Fruit fly (Drosophila melanogaster): Measurements from ENCODE around the gene Ada2b.

Gene Ada2b

DNA sequence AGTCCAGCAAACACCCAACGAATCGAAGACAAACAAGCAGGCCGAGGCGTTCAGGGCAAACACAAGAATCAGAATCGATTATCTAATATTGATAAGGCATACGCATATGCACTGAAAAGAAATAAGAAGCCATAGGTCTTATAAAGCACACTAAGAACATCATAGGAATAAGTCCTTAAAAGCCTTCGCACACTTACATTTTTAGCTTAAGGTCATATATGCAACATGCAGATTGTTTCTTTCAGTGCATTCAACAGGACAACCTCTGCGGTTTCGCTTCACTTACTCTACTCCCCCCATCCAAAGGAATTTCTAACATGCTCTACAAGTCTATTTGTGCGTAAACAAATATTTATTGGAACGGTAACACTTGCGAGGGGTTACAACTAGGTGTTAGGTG is 27.7 kb downstream of the Ada2b start (continued):
- peak; percentile 44; the same call in 1 of the 2 replicates for TF ChIP-seq ssp (GFP tag; IDR thresholded peaks at IDR 0.05)
- TF ChIP-seq scrt (GFP tag; optimal IDR thresholded peaks at IDR 0.05) = peak; percentile 8
- TF ChIP-seq CG14710 (tag; optimal IDR thresholded peaks at IDR 0.05) = peak; percentile 73
- peak; percentile 44 for TF ChIP-seq trem (tag; optimal IDR thresholded peaks at IDR 0.05)
- TF ChIP-seq nau (GFP tag; optimal IDR thresholded peaks at IDR 0.05) = no peak
- peak; percentile 62 for TF ChIP-seq Mes4 (GFP tag; optimal IDR thresholded peaks at IDR 0.05)
- no peak for TF ChIP-seq Scr (GFP tag; IDR thresholded peaks at IDR 0.05; ENCODE audit: partially characterized antibody)
- peak; percentile 54 for TF ChIP-seq ind (GFP tag; optimal IDR thresholded peaks at IDR 0.05)
- TF ChIP-seq slbo (GFP tag; IDR thresholded peaks at IDR 0.05) = peak; percentile 28
- peak; percentile 19 for TF ChIP-seq ems (GFP tag; optimal IDR thresholded peaks at IDR 0.05)
- no peak for TF ChIP-seq CG14050 (GFP tag; IDR thresholded peaks at IDR 0.05)
- peak; percentile 10 for TF ChIP-seq Lhr (GFP tag; optimal IDR thresholded peaks at IDR 0.05)
- no peak for TF ChIP-seq Doc3 (GFP tag; IDR thresholded peaks at IDR 0.05; ENCODE audit: partially characterized antibody)
- peak; percentile 50 for TF ChIP-seq Hsf (GFP tag; optimal IDR thresholded peaks at IDR 0.05)
- TF ChIP-seq CG12104 (GFP tag; optimal IDR thresholded peaks at IDR 0.05) = peak; percentile 21
- TF ChIP-seq nerfin-1 (tag; optimal IDR thresholded peaks at IDR 0.05) = peak; percentile 45
- peak; percentile 72 for TF ChIP-seq CG17328 (GFP tag; IDR thresholded peaks at IDR 0.05)
- no peak for TF ChIP-seq nom (GFP tag; optimal IDR thresholded peaks at IDR 0.05)
- no peak for TF ChIP-seq CG12219 (GFP tag; optimal IDR thresholded peaks at IDR 0.05)
- TF ChIP-seq CG3407 (GFP tag; optimal IDR thresholded peaks at IDR 0.05) = peak; percentile 50
- TF ChIP-seq CG33557 (GFP tag; optimal IDR thresholded peaks at IDR 0.05) = peak; percentile 49
- peak; percentile 0 for TF ChIP-seq Meics (GFP tag; optimal IDR thresholded peaks at IDR 0.05)
- peak; percentile 39 for TF ChIP-seq lilli (GFP tag; optimal IDR thresholded peaks at IDR 0.05)
- TF ChIP-seq jing (GFP tag; optimal IDR thresholded peaks at IDR 0.05) = peak; percentile 54
- peak; percentile 35 for TF ChIP-seq PHDP (tag; optimal IDR thresholded peaks at IDR 0.05)
- no peak for TF ChIP-seq maf-S (GFP tag; optimal IDR thresholded peaks at IDR 0.05)
- peak; percentile 5 for TF ChIP-seq Ets97D (GFP tag; optimal IDR thresholded peaks at IDR 0.05)
- peak; percentile 61 for TF ChIP-seq CG7839 (tag; optimal IDR thresholded peaks at IDR 0.05)
- TF ChIP-seq ttk (GFP tag; IDR thresholded peaks at IDR 0.05) = peak; percentile 24; the same call in 1 of the 2 replicates
- TF ChIP-seq slp2 (GFP tag; optimal IDR thresholded peaks at IDR 0.05) = peak; percentile 41
- peak; percentile 13 for TF ChIP-seq NC2α (GFP tag; optimal IDR thresholded peaks at IDR 0.05)
- peak; percentile 14 for TF ChIP-seq caup (GFP tag; optimal IDR thresholded peaks at IDR 0.05; ENCODE audit: severe bottlenecking)
- TF ChIP-seq CG3163 (GFP tag; optimal IDR thresholded peaks at IDR 0.05) = peak; percentile 35

- TF ChIP-seq grn (GFP tag; optimal IDR thresholded peaks at IDR 0.05) = peak; percentile 98
- TF ChIP-seq CG7357 (GFP tag; IDR thresholded peaks at IDR 0.05) = no peak
- no peak for TF ChIP-seq CG6765 (GFP tag; optimal IDR thresholded peaks at IDR 0.05)
- 0 out of 2 replicates have a peak, but pooled peaks have one; percentile 40 for TF ChIP-seq Awh (GFP tag; IDR thresholded peaks at IDR 0.05)
- peak; percentile 12 for TF ChIP-seq sens (GFP tag)
- no peak for TF ChIP-seq Fer1 (GFP tag; optimal IDR thresholded peaks at IDR 0.05)
- TF ChIP-seq Nf-YB (GFP tag; optimal IDR thresholded peaks at IDR 0.05) = peak; percentile 83
- no peak for TF ChIP-seq cwo (GFP tag; optimal IDR thresholded peaks at IDR 0.05)
- TF ChIP-seq Nf-YC (tag; optimal IDR thresholded peaks at IDR 0.05) = peak; percentile 48
- no peak for TF ChIP-seq exex (tag; optimal IDR thresholded peaks at IDR 0.05)
- TF ChIP-seq abd-A (tag; optimal IDR thresholded peaks at IDR 0.05) = peak; percentile 29
- peak; percentile 65 for TF ChIP-seq CG13894 (tag; optimal IDR thresholded peaks at IDR 0.05)
- no peak for TF ChIP-seq CG6689 (GFP tag; IDR thresholded peaks at IDR 0.05)
- TF ChIP-seq kni (GFP tag; optimal IDR thresholded peaks at IDR 0.05) = peak; percentile 57
- TF ChIP-seq Stat92E (GFP tag; optimal IDR thresholded peaks at IDR 0.05) = peak in 1 of 3 experiments; percentile 70
- no peak for TF ChIP-seq caup (GFP tag; optimal IDR thresholded peaks at IDR 0.05; ENCODE audit: severe bottlenecking)
- TF ChIP-seq onecut (GFP tag; IDR thresholded peaks at IDR 0.05) = 0 out of 2 replicates have a peak, but pooled peaks have one; percentile 22
Measured at dm6 chr3R:8210837-8211488, 29.4 kb downstream of the Ada2b start.

Measured in whole organism, embryonic.